Worm (Caenorhabditis elegans): Measurements from ENCODE around the gene F53A3.7.
A peak's percentile ranks its signal among the peaks of the same experiment; 100 is the strongest.

The F53A3.7 gene

DNA sequence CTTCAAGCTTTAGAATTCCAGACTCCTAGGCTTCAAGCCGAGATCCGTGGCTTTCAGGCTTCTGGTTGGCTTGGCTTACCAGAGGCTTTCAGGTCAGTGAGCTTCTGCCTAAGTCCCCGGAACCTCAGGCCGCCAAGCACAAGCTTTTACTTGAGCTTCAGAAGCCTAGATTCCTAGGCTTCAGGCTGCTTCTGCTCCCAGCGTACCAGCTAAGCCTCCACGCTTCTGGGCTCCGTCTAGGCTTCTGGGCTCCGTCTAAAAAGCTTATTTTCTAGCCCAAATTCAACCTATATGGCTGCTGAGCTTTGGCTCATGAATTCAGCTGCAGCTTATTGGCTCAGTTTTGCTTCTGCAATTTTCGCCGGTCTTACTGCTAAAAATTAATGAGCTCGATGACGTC, 25.5 kb upstream of the F53A3.7 start:
- TF ChIP-seq ets-7 (tag; optimal IDR thresholded peaks at IDR 0.05), result no peak
- no peak for TF ChIP-seq tra-4 (tag; optimal IDR thresholded peaks at IDR 0.05)
- no peak for TF ChIP-seq ama-1 (optimal IDR thresholded peaks at IDR 0.05)

DNA sequence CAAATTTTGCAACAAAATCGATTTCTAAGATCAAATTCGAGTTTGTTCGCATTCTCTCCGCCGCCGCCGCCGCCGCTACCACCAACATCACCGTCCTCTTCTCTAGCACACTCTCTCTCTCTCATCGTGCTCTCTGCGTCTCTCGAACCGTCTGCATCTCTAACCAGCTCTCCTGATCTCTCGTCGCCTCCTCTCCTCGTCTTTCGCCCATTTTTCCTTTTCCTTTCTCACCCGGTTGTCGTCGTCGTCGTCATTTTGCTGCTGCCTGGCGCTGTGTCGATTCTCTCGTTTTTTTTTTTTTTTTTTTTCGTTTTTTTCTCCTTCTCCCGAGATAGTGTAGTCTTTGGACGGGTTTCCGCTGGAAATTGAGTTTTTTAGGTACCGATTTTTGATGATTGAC, 24.9 kb upstream of the F53A3.7 start:
- TF ChIP-seq ceh-36 (tag; optimal IDR thresholded peaks at IDR 0.05) (no peak), tbx-11 (GFP tag; IDR thresholded peaks at IDR 0.05) (no peak), pes-1 (GFP tag; IDR thresholded peaks at IDR 0.05) (peak; percentile 12), aly-1 (tag; optimal IDR thresholded peaks at IDR 0.05) (no peak), tbx-37 (GFP tag; conservative IDR thresholded peaks at IDR 0.05) (peak; percentile 3; the same call in 1 of the 2 replicates), ets-7 (tag; optimal IDR thresholded peaks at IDR 0.05) (peak; percentile 42), ama-1 (optimal IDR thresholded peaks at IDR 0.05) (no peak), hmbx-1 (tag; optimal IDR thresholded peaks at IDR 0.05) (no peak)

DNA sequence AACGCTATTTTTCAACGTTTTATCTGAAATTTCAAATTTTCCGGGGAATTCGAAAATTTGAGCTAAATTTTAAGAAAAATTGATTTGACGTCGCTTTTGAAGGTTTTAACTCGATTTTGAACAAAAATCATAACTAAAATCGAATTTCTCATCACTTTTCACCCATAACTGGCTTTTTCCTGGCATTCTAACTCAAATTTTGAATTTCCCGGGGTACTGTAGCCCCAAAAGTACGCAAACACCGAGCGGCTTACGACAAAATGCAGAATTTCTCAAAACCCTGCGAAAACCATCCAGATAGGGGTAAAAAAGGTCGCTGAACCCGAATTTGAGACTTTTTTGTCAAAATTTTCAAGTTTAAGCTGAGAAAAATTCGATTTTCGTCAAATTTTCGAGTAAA, 24.1 kb upstream of the F53A3.7 start:
- TF ChIP-seq tbx-11 (GFP tag; IDR thresholded peaks at IDR 0.05), result no peak
- TF ChIP-seq pes-1 (GFP tag; IDR thresholded peaks at IDR 0.05), result no peak
- no peak for TF ChIP-seq F13C5.2 (tag; optimal IDR thresholded peaks at IDR 0.05)
- no peak for TF ChIP-seq hmbx-1 (tag; optimal IDR thresholded peaks at IDR 0.05)
- no peak for TF ChIP-seq flt-1 (GFP tag; IDR thresholded peaks at IDR 0.05)
- TF ChIP-seq tbx-37 (GFP tag; conservative IDR thresholded peaks at IDR 0.05), result no peak
- TF ChIP-seq sea-1 (GFP tag; conservative IDR thresholded peaks at IDR 0.05), result no peak
- TF ChIP-seq ama-1 (optimal IDR thresholded peaks at IDR 0.05), result no peak
- TF ChIP-seq B0310.2 (tag; optimal IDR thresholded peaks at IDR 0.05), result no peak
- TF ChIP-seq tra-4 (tag; optimal IDR thresholded peaks at IDR 0.05), result no peak
- no peak for TF ChIP-seq ceh-36 (tag; optimal IDR thresholded peaks at IDR 0.05)
- no peak for TF ChIP-seq ceh-13 (GFP tag; optimal IDR thresholded peaks at IDR 0.05)

DNA sequence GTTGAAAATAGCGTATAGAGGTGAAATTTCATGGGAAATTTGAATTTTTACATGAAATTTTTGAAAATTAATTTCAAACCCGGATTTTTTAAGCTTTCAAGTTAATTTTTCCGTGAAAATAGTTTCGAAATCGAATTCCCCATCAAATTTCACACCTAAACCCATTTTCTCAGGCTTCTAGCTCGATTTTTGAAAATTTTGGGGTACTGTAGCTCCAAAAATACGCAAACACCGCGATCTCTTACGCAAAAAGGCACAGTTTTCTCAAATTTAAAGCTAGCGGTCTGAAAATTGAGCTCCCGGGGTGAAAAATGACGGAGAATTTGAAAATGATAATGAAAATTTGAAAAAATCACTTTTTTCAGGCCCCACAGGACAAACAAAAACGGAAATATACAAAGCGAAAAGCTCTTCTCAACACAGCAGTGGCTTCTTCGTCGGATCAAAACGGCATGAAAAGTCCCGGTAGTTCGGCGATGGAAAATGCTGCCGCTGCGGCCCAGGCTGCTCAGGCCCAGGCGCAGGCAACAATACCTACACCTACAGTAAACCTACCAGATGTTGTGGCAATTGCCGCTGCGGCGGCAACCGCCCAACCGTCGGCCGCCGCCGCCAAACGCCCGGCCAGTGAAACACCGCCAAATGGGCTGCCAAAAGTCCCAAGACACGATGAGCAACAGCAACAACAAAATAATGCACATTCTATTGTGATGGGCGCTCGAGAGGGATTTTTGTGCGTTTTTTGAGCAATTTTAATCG, 22.4 kb upstream of the F53A3.7 start:
- peak; percentile 14 for TF ChIP-seq aly-1 (tag; optimal IDR thresholded peaks at IDR 0.05)
- TF ChIP-seq ama-1 (optimal IDR thresholded peaks at IDR 0.05), result no peak

DNA sequence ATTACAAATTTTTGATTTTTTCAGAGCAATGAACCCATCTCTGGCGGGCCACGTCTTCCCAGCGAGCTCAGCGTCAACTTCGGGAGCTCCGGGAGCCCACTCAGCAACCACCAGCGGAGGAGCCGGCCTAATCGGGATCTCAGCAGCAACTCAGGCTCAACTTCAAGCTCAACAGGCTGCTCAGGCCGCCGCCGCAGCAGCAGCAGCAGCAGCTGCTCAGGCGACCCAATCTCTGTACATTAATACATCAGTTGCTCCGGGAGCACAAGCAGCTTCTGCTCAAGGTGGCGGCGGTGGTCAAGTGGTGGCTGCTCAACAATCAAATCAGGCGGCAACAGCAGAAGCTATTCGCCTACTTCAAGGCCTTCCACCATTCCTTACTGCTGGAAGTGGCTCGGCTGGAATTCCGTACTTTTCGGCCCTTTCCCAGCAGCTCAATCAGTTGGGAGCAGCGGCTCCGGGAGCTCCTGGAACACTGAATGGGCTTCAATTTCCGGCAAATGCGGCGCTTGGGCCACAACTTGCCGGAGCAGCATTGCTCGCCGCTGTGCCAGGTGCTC, 20.5 kb upstream of the F53A3.7 start:
- no peak for TF ChIP-seq ceh-36 (tag; optimal IDR thresholded peaks at IDR 0.05)
- no peak for TF ChIP-seq B0310.2 (tag; optimal IDR thresholded peaks at IDR 0.05)
- no peak for TF ChIP-seq ceh-13 (GFP tag; optimal IDR thresholded peaks at IDR 0.05)
- no peak for TF ChIP-seq hnd-1 (tag; optimal IDR thresholded peaks at IDR 0.05)
- TF ChIP-seq ets-7 (tag; optimal IDR thresholded peaks at IDR 0.05), result no peak
- TF ChIP-seq aly-1 (tag; optimal IDR thresholded peaks at IDR 0.05), result no peak
- no peak for TF ChIP-seq flt-1 (GFP tag; IDR thresholded peaks at IDR 0.05)
- TF ChIP-seq hmbx-1 (tag; optimal IDR thresholded peaks at IDR 0.05), result no peak
- TF ChIP-seq tra-4 (tag; optimal IDR thresholded peaks at IDR 0.05), result no peak
- no peak for TF ChIP-seq pes-1 (GFP tag; IDR thresholded peaks at IDR 0.05)
- no peak for TF ChIP-seq F13C5.2 (tag; optimal IDR thresholded peaks at IDR 0.05)
- TF ChIP-seq sea-1 (GFP tag; conservative IDR thresholded peaks at IDR 0.05), result no peak
- TF ChIP-seq ama-1 (optimal IDR thresholded peaks at IDR 0.05), result no peak
- no peak for TF ChIP-seq scrt-1 (GFP tag; IDR thresholded peaks at IDR 0.05)

DNA sequence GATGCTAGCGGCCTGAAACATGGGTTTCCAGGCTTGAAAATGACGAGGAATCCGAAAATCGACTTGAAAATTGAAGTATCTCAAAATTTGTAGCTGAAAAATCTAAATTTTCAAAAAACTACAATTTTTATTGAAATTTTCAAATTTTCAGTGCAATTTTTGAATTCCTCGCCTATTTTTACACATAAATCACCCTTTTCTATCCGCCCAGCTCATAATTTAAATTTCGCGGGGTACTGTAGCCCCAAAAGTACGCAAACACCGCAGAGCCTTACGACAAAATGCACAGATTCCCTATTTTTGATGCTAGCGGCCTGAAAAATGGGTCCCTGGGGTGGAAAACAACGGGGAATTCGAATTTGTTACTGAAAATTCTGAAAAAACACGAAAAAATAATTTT, 19.8 kb upstream of the F53A3.7 start:
- TF ChIP-seq tra-4 (tag; optimal IDR thresholded peaks at IDR 0.05) (no peak), flt-1 (GFP tag; IDR thresholded peaks at IDR 0.05) (no peak), ets-7 (tag; optimal IDR thresholded peaks at IDR 0.05) (no peak), scrt-1 (GFP tag; IDR thresholded peaks at IDR 0.05) (no peak), hmbx-1 (tag; optimal IDR thresholded peaks at IDR 0.05) (no peak), B0310.2 (tag; optimal IDR thresholded peaks at IDR 0.05) (no peak), pes-1 (GFP tag; IDR thresholded peaks at IDR 0.05) (no peak), hnd-1 (tag; optimal IDR thresholded peaks at IDR 0.05) (no peak), hmg-4 (GFP tag; optimal IDR thresholded peaks at IDR 0.05) (no peak)

DNA sequence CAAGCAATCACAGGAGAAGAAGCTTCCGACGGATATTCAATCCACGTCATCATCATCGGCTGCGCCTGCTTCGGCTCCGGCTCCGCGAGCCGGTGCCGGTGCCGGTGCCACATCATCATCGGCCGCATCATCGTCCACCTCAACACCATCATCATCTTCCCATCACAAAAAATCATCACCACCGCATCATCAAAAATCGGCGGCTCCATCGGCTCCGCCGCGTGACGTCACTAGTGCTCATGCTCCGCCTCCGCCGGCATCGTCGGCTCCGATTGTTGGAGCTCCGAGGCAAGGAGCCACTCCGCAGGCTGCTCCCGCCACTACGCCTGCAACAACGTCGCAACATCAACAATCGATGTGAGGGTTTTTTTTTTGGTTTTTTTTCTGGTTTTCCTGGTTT, 19.3 kb upstream of the F53A3.7 start:
- no peak for TF ChIP-seq hmbx-1 (tag; optimal IDR thresholded peaks at IDR 0.05)
- no peak for TF ChIP-seq tra-4 (tag; optimal IDR thresholded peaks at IDR 0.05)
- TF ChIP-seq tbx-11 (GFP tag; IDR thresholded peaks at IDR 0.05), result no peak
- TF ChIP-seq ama-1 (optimal IDR thresholded peaks at IDR 0.05), result no peak

DNA sequence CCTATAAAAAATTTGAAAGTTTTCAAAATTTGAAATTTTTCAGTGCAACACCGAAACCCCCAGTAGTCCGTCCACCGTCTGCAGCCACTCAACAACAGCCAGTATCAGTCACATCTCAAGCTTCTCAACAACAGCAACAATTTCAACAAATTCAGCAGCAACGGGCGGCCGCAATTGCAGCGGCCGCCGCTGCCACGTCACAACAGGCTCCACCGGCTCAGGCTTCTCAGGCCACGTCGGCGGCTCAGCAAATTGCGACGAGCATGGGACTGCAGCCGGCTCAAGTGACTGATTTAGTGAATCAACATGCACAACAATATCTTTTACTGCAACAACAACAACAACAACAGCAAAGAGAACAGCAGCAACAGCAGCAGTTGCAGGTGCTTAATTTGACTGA, 17.2 kb upstream of the F53A3.7 start:
- TF ChIP-seq ceh-13 (GFP tag; optimal IDR thresholded peaks at IDR 0.05) (no peak), tbx-37 (GFP tag; conservative IDR thresholded peaks at IDR 0.05) (no peak), hmg-4 (GFP tag; optimal IDR thresholded peaks at IDR 0.05) (no peak), pes-1 (GFP tag; IDR thresholded peaks at IDR 0.05) (no peak), ceh-36 (tag; optimal IDR thresholded peaks at IDR 0.05) (no peak), hnd-1 (tag; optimal IDR thresholded peaks at IDR 0.05) (no peak), B0310.2 (tag; optimal IDR thresholded peaks at IDR 0.05) (no peak), flt-1 (GFP tag; IDR thresholded peaks at IDR 0.05) (no peak), tbx-11 (GFP tag; IDR thresholded peaks at IDR 0.05) (no peak), ets-7 (tag; optimal IDR thresholded peaks at IDR 0.05) (no peak), hmbx-1 (tag; optimal IDR thresholded peaks at IDR 0.05) (no peak), aly-1 (tag; optimal IDR thresholded peaks at IDR 0.05) (no peak), tra-4 (tag; optimal IDR thresholded peaks at IDR 0.05) (no peak), scrt-1 (GFP tag; IDR thresholded peaks at IDR 0.05) (no peak)

All from whole organism, early embryonic.